Worm (Caenorhabditis elegans) whole organism, L3 larva: ENCODE measurements around the gene R07H5.11.
"Not testable (repeated sequence)": the region's sequence is repeated elsewhere in the genome, so short reads cannot be mapped to it uniquely, and the experiment has no call there.

ENCODE experiments used
- R02D3.7 ChIP-seq: fragments of 150-350 bp; optimal IDR thresholded peaks from 2 replicates; lab custom pipeline; 2014; ENCODE audit warnings: missing biosample characterization, missing genetic modification characterization
- ZK546.5 ChIP-seq: sonication (generic microtip); optimal IDR thresholded peaks from 2 replicates; lab custom pipeline; 2017; ENCODE audit warnings: missing biosample characterization, missing genetic modification characterization
- ama-1 ChIP-seq: fragments of 150-350 bp; optimal IDR thresholded peaks from 2 replicates; lab custom pipeline; 2018
- ceh-16 ChIP-seq: sonication (generic microtip); optimal IDR thresholded peaks from 2 replicates; lab custom pipeline; 2017; ENCODE audit warnings: missing biosample characterization, missing genetic modification characterization
- ceh-28 ChIP-seq: fragments of 150-350 bp; optimal IDR thresholded peaks from 2 replicates; lab custom pipeline; 2014; ENCODE audit warnings: missing biosample characterization, missing genetic modification reagents, missing genetic modification characterization
- ceh-82 ChIP-seq: fragments of 150-350 bp; optimal IDR thresholded peaks from 2 replicates; lab custom pipeline; 2014; ENCODE audit warnings: missing biosample characterization, missing genetic modification characterization
- daf-12 ChIP-seq: fragments of 150-350 bp; optimal IDR thresholded peaks from 2 replicates; lab custom pipeline; 2014; ENCODE audit warnings: missing biosample characterization, missing genetic modification reagents, missing genetic modification characterization
- egl-27 ChIP-seq: sonication (generic microtip); optimal IDR thresholded peaks from 4 replicates; lab custom pipeline; 2017; ENCODE audit warnings: missing biosample characterization, missing genetic modification reagents, missing genetic modification characterization
- egl-5 ChIP-seq: fragments of 150-350 bp; optimal IDR thresholded peaks from 2 replicates; lab custom pipeline; 2017; ENCODE audit warnings: missing biosample characterization, missing genetic modification reagents, missing genetic modification characterization, inconsistent platforms
- elt-2 ChIP-seq: sonication (generic microtip); optimal IDR thresholded peaks from 2 replicates; lab custom pipeline; 2016; ENCODE audit warnings: missing genetic modification reagents, mild to moderate bottlenecking, missing genetic modification characterization, missing compliant biosample characterization
- eor-1 ChIP-seq, 2 experiments: fragments of 150-350 bp; optimal IDR thresholded peaks; 2 replicates each; lab custom pipeline; 2014 to 2018; ENCODE audit warnings: missing biosample characterization in 2 of 2, missing genetic modification characterization in 2 of 2
- fkh-2 ChIP-seq: fragments of 150-350 bp; optimal IDR thresholded peaks from 2 replicates; lab custom pipeline; 2014; ENCODE audit warnings: missing biosample characterization, missing genetic modification reagents, missing genetic modification characterization
- hmg-11 ChIP-seq: sonication (generic microtip); optimal IDR thresholded peaks from 2 replicates; lab custom pipeline; 2016; ENCODE audit warnings: missing genetic modification characterization, missing compliant biosample characterization
- lsy-12 ChIP-seq: sonication (generic microtip); optimal IDR thresholded peaks from 2 replicates; lab custom pipeline; 2016; ENCODE audit warnings: mild to moderate bottlenecking, missing genetic modification characterization, missing compliant biosample characterization
- mdl-1 ChIP-seq: fragments of 150-350 bp; optimal IDR thresholded peaks from 2 replicates; lab custom pipeline; 2014; ENCODE audit warnings: missing biosample characterization, missing genetic modification characterization
- nfya-1 ChIP-seq: sonication (generic microtip); optimal IDR thresholded peaks from 2 replicates; lab custom pipeline; 2017; ENCODE audit warnings: missing genetic modification characterization, mild to moderate bottlenecking, missing compliant biosample characterization, antibody characterized with exemption, moderate library complexity; ENCODE audit not compliant: insufficient read depth
- nhr-11 ChIP-seq: fragments of 150-350 bp; optimal IDR thresholded peaks from 2 replicates; lab custom pipeline; 2014; ENCODE audit warnings: missing biosample characterization, missing genetic modification characterization
- nhr-23 ChIP-seq: fragments of 150-350 bp; optimal IDR thresholded peaks from 2 replicates; lab custom pipeline; 2014; ENCODE audit warnings: missing biosample characterization, missing genetic modification reagents, missing genetic modification characterization
- nhr-237 ChIP-seq: fragments of 150-350 bp; optimal IDR thresholded peaks from 2 replicates; lab custom pipeline; 2014; ENCODE audit warnings: missing biosample characterization, missing genetic modification characterization
- nhr-25 ChIP-seq: sonication (generic microtip); optimal IDR thresholded peaks from 2 replicates; lab custom pipeline; 2017; ENCODE audit warnings: missing biosample characterization, missing genetic modification characterization
- nhr-28 ChIP-seq: fragments of 150-350 bp; optimal IDR thresholded peaks from 2 replicates; lab custom pipeline; 2014; ENCODE audit warnings: missing biosample characterization, missing genetic modification characterization
- nhr-43 ChIP-seq: sonication (generic microtip); optimal IDR thresholded peaks from 2 replicates; lab custom pipeline; 2016; ENCODE audit warnings: mild to moderate bottlenecking, missing genetic modification characterization, missing compliant biosample characterization; ENCODE audit not compliant: poor library complexity, severe bottlenecking
- nhr-67 ChIP-seq: fragments of 150-350 bp; optimal IDR thresholded peaks from 2 replicates; lab custom pipeline; 2014; ENCODE audit warnings: missing biosample characterization, missing genetic modification characterization
- pha-4 ChIP-seq: fragments of 150-350 bp; optimal IDR thresholded peaks from 2 replicates; lab custom pipeline; 2014; ENCODE audit warnings: missing biosample characterization, missing genetic modification reagents, missing genetic modification characterization
- pqm-1 ChIP-seq: fragments of 150-350 bp; optimal IDR thresholded peaks from 2 replicates; lab custom pipeline; 2017; ENCODE audit warnings: missing biosample characterization, missing genetic modification characterization, inconsistent platforms
- sea-2 ChIP-seq: fragments of 150-350 bp; sonication (generic microtip); optimal IDR thresholded peaks from 4 replicates; lab custom pipeline; 2014; ENCODE audit warnings: missing biosample characterization, missing genetic modification reagents, missing genetic modification characterization
- snpc-4 ChIP-seq: fragments of 150-350 bp; optimal IDR thresholded peaks from 2 replicates; lab custom pipeline; 2014; ENCODE audit warnings: missing biosample characterization, missing genetic modification characterization
- unc-62 ChIP-seq: fragments of 150-350 bp; sonication (generic microtip); optimal IDR thresholded peaks from 4 replicates; lab custom pipeline; 2014; ENCODE audit warnings: missing biosample characterization, missing genetic modification reagents, missing genetic modification characterization
- ztf-4 ChIP-seq: fragments of 150-350 bp; optimal IDR thresholded peaks from 2 replicates; lab custom pipeline; 2014; ENCODE audit warnings: missing biosample characterization, missing genetic modification characterization

R07H5.11 gene

ce11 chrIV:11180077-11180476 is 22.5 kb upstream of the R07H5.11 start:
- TF ChIP-seq nhr-11 (no peak), pha-4 (tag; lab: Kevin White, UChicago) (peak; percentile 6), pqm-1 (peak; percentile 32), elt-2 (peak; percentile 11)
- TF ChIP-seq, all 47 proteins: peak for 3

DNA sequence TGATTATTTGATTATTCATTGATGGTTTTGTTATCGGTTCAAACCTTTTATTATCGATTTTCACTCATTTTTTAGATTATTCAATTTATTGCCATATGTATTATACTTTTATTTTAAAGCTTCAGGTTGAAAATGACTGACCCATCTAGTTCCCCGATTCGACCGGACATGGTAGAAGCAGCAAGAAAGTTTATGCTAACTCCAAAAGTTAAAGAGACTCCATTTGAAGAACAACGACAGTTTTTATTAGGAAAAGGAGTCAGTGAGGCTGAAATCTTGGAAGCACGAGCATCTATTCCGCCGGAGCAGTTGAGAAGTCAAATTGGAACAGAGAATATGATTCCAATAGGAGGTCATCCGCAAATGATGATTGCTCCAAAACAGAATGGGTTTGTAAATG is 19.6 kb upstream of the R07H5.11 start, which contains the start of gene prx-14:
Gene prx-14, plus strand, starts transcription at position 120 of the 400 bp plus-strand sequence.
- TF ChIP-seq elt-2 = peak; percentile 0
- peak; percentile 8 for TF ChIP-seq pha-4 (tag; lab: Kevin White, UChicago)
- TF ChIP-seq ZK546.5 (tag; lab: Kevin White, UChicago) = no peak
- no peak for TF ChIP-seq nhr-23
- no peak for TF ChIP-seq nhr-25 (tag; lab: Kevin White, UChicago)
- no peak for TF ChIP-seq ztf-4 (tag; lab: Kevin White, UChicago)
- no peak for TF ChIP-seq R02D3.7 (tag; lab: Kevin White, UChicago)
- no peak for TF ChIP-seq nhr-28 (tag; lab: Kevin White, UChicago)
- TF ChIP-seq eor-1 (tag; optimal IDR thresholded peaks at IDR 0.05; lab: Kevin White, UChicago) = no peak
- TF ChIP-seq egl-27 (tag; lab: Kevin White, UChicago) = no peak
- TF ChIP-seq mdl-1 = no peak
- TF ChIP-seq lsy-12 = no peak
- TF ChIP-seq ama-1 = no peak

DNA sequence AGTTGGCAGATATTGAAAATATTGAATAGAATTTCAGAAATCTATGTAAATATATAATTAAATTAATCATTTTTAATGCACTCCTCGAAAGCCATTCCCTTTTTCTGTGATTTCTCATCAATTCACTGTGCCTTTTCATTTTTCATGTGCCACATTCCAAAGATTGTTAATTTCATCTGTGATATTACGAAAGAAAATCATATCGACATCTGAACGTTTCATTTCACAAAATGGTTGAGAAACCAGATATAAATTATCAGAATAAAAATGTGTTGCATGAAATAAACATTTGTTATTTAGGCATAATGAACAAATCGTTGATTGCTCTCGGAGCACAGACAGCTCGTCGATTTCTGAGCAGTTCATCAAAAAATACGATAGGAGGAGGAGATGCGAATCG is 18.6 kb upstream of the R07H5.11 start, which contains the start of gene nuaf-3:
Gene nuaf-3, plus strand, starts transcription at position 301 of the 400 bp plus-strand sequence.
- TF ChIP-seq daf-12 (no peak), ama-1 (no peak), ceh-28 (tag; lab: Kevin White, UChicago) (no peak), ceh-82 (tag; lab: Kevin White, UChicago) (no peak), elt-2 (peak; percentile 34)

ce11 chrIV:11186729-11187128 is 15.8 kb upstream of the R07H5.11 start, which contains the start of gene sdz-27:
TSS of gene sdz-27 (plus strand) at chrIV:11187029.
- no peak for TF ChIP-seq nhr-25 (tag; lab: Kevin White, UChicago)
- TF ChIP-seq nfya-1 (tag; lab: Kevin White, UChicago) = no peak
- TF ChIP-seq snpc-4 (tag; lab: Kevin White, UChicago) = no peak
- no peak for TF ChIP-seq daf-12
- no peak for TF ChIP-seq hmg-11 (tag; lab: Kevin White, UChicago)
- no peak for TF ChIP-seq lsy-12
- no peak for TF ChIP-seq nhr-67 (tag; lab: Kevin White, UChicago)
- TF ChIP-seq egl-27 (tag; lab: Kevin White, UChicago) = no peak

DNA sequence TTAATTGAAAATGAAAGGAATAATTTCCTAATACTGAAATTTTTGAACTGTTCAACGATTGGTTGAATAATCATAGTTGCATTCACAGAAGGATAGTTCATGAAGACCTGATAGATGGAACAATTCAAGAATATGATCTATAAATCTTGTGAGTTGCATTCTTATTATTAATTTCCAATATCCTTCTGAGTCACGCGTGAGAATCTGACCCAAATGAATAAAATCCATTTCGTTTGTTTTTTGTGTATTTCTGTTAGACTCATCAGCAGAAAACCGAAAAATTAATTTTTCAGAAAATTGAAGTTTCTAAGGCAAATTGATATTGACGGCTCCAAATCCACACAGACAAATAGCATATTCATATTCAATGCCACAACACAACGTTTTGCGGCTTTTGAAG is 13.2 kb upstream of the R07H5.11 start, which contains the start of gene fbxb-79:
Gene fbxb-79, minus strand, starts transcription at position 101 of the 400 bp plus-strand sequence.
- TF ChIP-seq nfya-1 (tag; lab: Kevin White, UChicago) (no peak), ceh-16 (tag; lab: Kevin White, UChicago) (no peak), egl-27 (tag; lab: Kevin White, UChicago) (no peak), ceh-82 (tag; lab: Kevin White, UChicago) (no peak), sea-2 (GFP tag; lab: Kevin White, UChicago) (no peak), nhr-23 (no peak), nhr-237 (tag; lab: Kevin White, UChicago) (no peak), unc-62 (GFP tag; lab: Kevin White, UChicago) (no peak), fkh-2 (tag; lab: Kevin White, UChicago) (no peak), ceh-28 (tag; lab: Kevin White, UChicago) (no peak), nhr-11 (no peak), ZK546.5 (tag; lab: Kevin White, UChicago) (no peak), nhr-67 (tag; lab: Kevin White, UChicago) (no peak), egl-5 (tag; lab: Kevin White, UChicago) (no peak), nhr-25 (tag; lab: Kevin White, UChicago) (no peak), lsy-12 (no peak)

DNA sequence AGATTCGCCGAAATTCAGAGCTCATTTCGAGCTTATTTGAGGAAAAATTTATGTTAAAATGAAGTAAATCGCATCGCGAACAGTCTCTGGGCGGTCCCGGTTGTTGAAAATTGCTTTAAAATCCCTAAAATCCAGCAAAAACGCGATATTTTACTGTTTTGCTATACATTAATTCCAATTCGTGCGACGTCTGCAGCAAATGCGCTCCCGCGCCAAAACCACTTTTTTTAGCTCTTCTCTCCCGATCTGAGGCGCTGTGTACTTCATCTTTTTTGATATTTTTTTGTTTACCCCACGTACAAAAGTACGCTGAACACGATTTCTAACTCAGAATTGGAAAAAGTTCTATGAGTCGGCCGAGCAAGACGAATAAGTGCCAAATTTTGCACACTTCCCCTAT is 3.6 kb upstream of the R07H5.11 start, which contains the start of gene R07H5.16:
Gene R07H5.16, plus strand, starts transcription at position 348 of the 400 bp plus-strand sequence.
- TF ChIP-seq snpc-4 (tag; lab: Kevin White, UChicago); nhr-25 (tag; lab: Kevin White, UChicago); nhr-43: not testable (repeated sequence)
